Fruit fly (Drosophila melanogaster) whole organism, pupa: ENCODE results near the gene CG1316.

ENCODE experiments used
- CG10348 ChIP-seq: fragments of 200-800 bp; sonication (Bioruptor generic); IDR thresholded peaks from 2 replicates; pipeline ENCODE4 v1.3.6; 2022; ENCODE audit warnings: missing biosample characterization, missing genetic modification characterization
- CG12605 ChIP-seq: fragments of 200-800 bp; sonication (Bioruptor generic); IDR thresholded peaks from 2 replicates; pipeline ENCODE4 v1.3.6; 2022; ENCODE audit warnings: missing biosample characterization, missing genetic modification characterization
- CG13204 ChIP-seq: fragments of 200-800 bp; sonication (Bioruptor generic); optimal IDR thresholded peaks from 2 replicates; lab custom pipeline; 2018; ENCODE audit warnings: missing biosample characterization, mild to moderate bottlenecking, missing genetic modification characterization, moderate library complexity
- CG15710 ChIP-seq: fragments of 200-800 bp; sonication (Bioruptor generic); optimal IDR thresholded peaks from 2 replicates; lab custom pipeline; 2018; ENCODE audit warnings: missing biosample characterization, mild to moderate bottlenecking, missing genetic modification characterization, moderate library complexity
- CG32121 ChIP-seq: fragments of 200-800 bp; sonication (Bioruptor generic); IDR thresholded peaks from 2 replicates; pipeline ENCODE4 v1.3.6; 2022; ENCODE audit warnings: missing biosample characterization, missing genetic modification characterization
- CG34367 ChIP-seq: fragments of 200-800 bp; sonication (Bioruptor generic); optimal IDR thresholded peaks from 2 replicates; lab custom pipeline; 2018; ENCODE audit warnings: missing biosample characterization, mild to moderate bottlenecking, missing genetic modification characterization
- CG4496 ChIP-seq: fragments of 200-800 bp; sonication (Bioruptor generic); IDR thresholded peaks from 3 replicates; pipeline ENCODE4 v1.3.6; 2022; ENCODE audit warnings: missing biosample characterization, missing genetic modification characterization
- CG8159 ChIP-seq: fragments of 200-800 bp; sonication (Bioruptor generic); optimal IDR thresholded peaks from 3 replicates; lab custom pipeline; 2018; ENCODE audit warnings: missing biosample characterization, mild to moderate bottlenecking, missing genetic modification characterization, moderate library complexity
- CG8301 ChIP-seq: fragments of 200-800 bp; sonication (Bioruptor generic); optimal IDR thresholded peaks from 2 replicates; lab custom pipeline; 2018; ENCODE audit warnings: missing biosample characterization, mild to moderate bottlenecking, missing genetic modification characterization
- CG9948 ChIP-seq: fragments of 200-800 bp; sonication (Bioruptor generic); optimal IDR thresholded peaks from 2 replicates; lab custom pipeline; 2018; ENCODE audit warnings: missing biosample characterization, mild to moderate bottlenecking, missing genetic modification characterization, moderate library complexity
- D1 ChIP-seq: fragments of 200-800 bp; sonication (Bioruptor generic); optimal IDR thresholded peaks from 2 replicates; lab custom pipeline; 2018; ENCODE audit warnings: missing biosample characterization, mild to moderate bottlenecking, missing genetic modification characterization, moderate library complexity
- EcR ChIP-seq: fragments of 200-800 bp; sonication (Bioruptor generic); optimal IDR thresholded peaks from 3 replicates; lab custom pipeline; 2019; ENCODE audit warnings: missing biosample characterization, missing genetic modification characterization, mild to moderate bottlenecking, moderate library complexity, missing genetic modification reagents
- Ets98B ChIP-seq: fragments of 200-800 bp; sonication (Bioruptor generic); IDR thresholded peaks from 2 replicates; pipeline ENCODE4 v1.3.6; 2022; ENCODE audit warnings: missing biosample characterization, missing genetic modification characterization
- Pif1A ChIP-seq: fragments of 200-800 bp; sonication (Bioruptor generic); optimal IDR thresholded peaks from 3 replicates; lab custom pipeline; 2016; ENCODE audit warnings: missing biosample characterization, missing genetic modification characterization
- Snoo ChIP-seq: fragments of 200-800 bp; sonication (Bioruptor generic); optimal IDR thresholded peaks from 3 replicates; lab custom pipeline; 2017; ENCODE audit warnings: missing biosample characterization, mild to moderate bottlenecking, missing genetic modification characterization, inconsistent platforms
- gl ChIP-seq: fragments of 200-800 bp; sonication (Bioruptor generic); optimal IDR thresholded peaks from 2 replicates; lab custom pipeline; 2018; ENCODE audit warnings: missing biosample characterization, mild to moderate bottlenecking, missing genetic modification characterization
- rn ChIP-seq: fragments of 200-800 bp; sonication (Bioruptor generic); IDR thresholded peaks from 2 replicates; pipeline ENCODE4 v1.3.6; 2022; ENCODE audit warnings: missing biosample characterization, missing genetic modification characterization

CG1316 gene

dm6 chr3L:4313299-4313698, 29.6 kb downstream of the CG1316 start, which contains the start of gene Claspin:
TSS of gene Claspin (plus strand) at chr3L:4313483.
- TF ChIP-seq CG34367 (tag; lab: Kevin White, UChicago): no peak
- peak; percentile 74 for TF ChIP-seq D1 (tag; lab: Kevin White, UChicago)
- TF ChIP-seq gl: no peak
- TF ChIP-seq CG8301 (tag; lab: Kevin White, UChicago): no peak
- no peak for TF ChIP-seq Pif1A
- TF ChIP-seq EcR: no peak
- TF ChIP-seq Snoo: peak; percentile 15
- no peak for TF ChIP-seq CG13204 (GFP tag; lab: Kevin White, UChicago)
- TF ChIP-seq Ets98B (GFP tag; lab: Robert Waterston, UW): no peak
- no peak for TF ChIP-seq CG32121 (GFP tag; lab: Robert Waterston, UW)
- no peak for TF ChIP-seq CG10348 (GFP tag; lab: Robert Waterston, UW)
- no peak for TF ChIP-seq CG4496 (GFP tag; lab: Robert Waterston, UW)
- TF ChIP-seq CG9948: no peak
- no peak for TF ChIP-seq CG12605 (GFP tag; lab: Robert Waterston, UW)
- no peak for TF ChIP-seq rn (GFP tag; lab: Robert Waterston, UW)

dm6 chr3L:4318677-4319580, 35.3 kb downstream of the CG1316 start, which contains the start of gene PMP34:
TSS of gene PMP34 (plus strand) at chr3L:4318755.
- TF ChIP-seq CG12605 (GFP tag; lab: Robert Waterston, UW) (no peak), CG32121 (GFP tag; lab: Robert Waterston, UW) (0 out of 2 replicates have a peak, but pooled peaks have one; percentile 15), CG15710 (tag; lab: Kevin White, UChicago) (no peak)
- TF ChIP-seq, all 21 proteins: peak for 1

dm6 chr3L:4322032-4322617, 38.5 kb downstream of the CG1316 start, which contains the start of gene CG15014:
TSS of gene CG15014 (minus strand) at chr3L:4322259.
- TF ChIP-seq CG34367 (tag; lab: Kevin White, UChicago): no peak
- TF ChIP-seq D1 (tag; lab: Kevin White, UChicago): peak; percentile 62
- no peak for TF ChIP-seq CG8159 (tag; lab: Kevin White, UChicago)
- TF ChIP-seq CG32121 (GFP tag; lab: Robert Waterston, UW): no peak
- TF ChIP-seq rn (GFP tag; lab: Robert Waterston, UW): no peak

dm6 chr3L:4328048-4328447, 44.4 kb downstream of the CG1316 start:
- TF ChIP-seq CG13204 (GFP tag; lab: Kevin White, UChicago): no peak
- TF ChIP-seq Ets98B (GFP tag; lab: Robert Waterston, UW): no peak
- TF ChIP-seq CG34367 (tag; lab: Kevin White, UChicago): no peak
- TF ChIP-seq CG15710 (tag; lab: Kevin White, UChicago): no peak
- no peak for TF ChIP-seq Snoo
- no peak for TF ChIP-seq CG4496 (GFP tag; lab: Robert Waterston, UW)
